Fruit fly (Drosophila melanogaster) whole organism, embryonic: ENCODE measurements around the gene CG31650.
A peak's percentile ranks its signal among the peaks of the same experiment; 100 is the strongest.

Source experiments
- Abd-B ChIP-seq: fragments of 200-800 bp; sonication (Bioruptor generic); optimal IDR thresholded peaks from 2 replicates; lab custom pipeline; 2018; ENCODE audit warnings: missing biosample characterization, mild to moderate bottlenecking, missing genetic modification characterization, moderate library complexity
- Antp ChIP-seq: fragments of 200-800 bp; sonication (Bioruptor generic); optimal IDR thresholded peaks from 3 replicates; lab custom pipeline; 2016; ENCODE audit warnings: missing biosample characterization, missing genetic modification characterization
- CG12391 ChIP-seq: fragments of 200-800 bp; sonication (Bioruptor generic); optimal IDR thresholded peaks from 3 replicates; lab custom pipeline; 2018; ENCODE audit warnings: missing biosample characterization, mild to moderate bottlenecking, missing genetic modification characterization, moderate library complexity
- CG15073 ChIP-seq: fragments of 200-800 bp; sonication (Bioruptor generic); optimal IDR thresholded peaks from 2 replicates; lab custom pipeline; 2016; ENCODE audit warnings: missing biosample characterization, missing genetic modification characterization
- CG15514 ChIP-seq: fragments of 200-800 bp; sonication (Bioruptor generic); optimal IDR thresholded peaks from 3 replicates; lab custom pipeline; 2017; ENCODE audit warnings: missing biosample characterization, missing genetic modification characterization, mild to moderate bottlenecking, moderate library complexity, missing genetic modification reagents
- CG17385 ChIP-seq: fragments of 200-800 bp; sonication (Bioruptor generic); optimal IDR thresholded peaks from 3 replicates; lab custom pipeline; 2018; ENCODE audit warnings: missing biosample characterization, mild to moderate bottlenecking, missing genetic modification characterization
- CG17568 ChIP-seq: fragments of 200-800 bp; sonication (Bioruptor generic); optimal IDR thresholded peaks from 2 replicates; lab custom pipeline; 2018; ENCODE audit warnings: missing biosample characterization, mild to moderate bottlenecking, missing genetic modification characterization, moderate library complexity
- CG2202 ChIP-seq: fragments of 200-800 bp; sonication (Bioruptor generic); optimal IDR thresholded peaks from 2 replicates; lab custom pipeline; 2018; ENCODE audit warnings: missing biosample characterization, mild to moderate bottlenecking, missing genetic modification characterization
- CG32772 ChIP-seq: fragments of 200-800 bp; sonication (Bioruptor generic); IDR thresholded peaks from 2 replicates; pipeline ENCODE4 v1.3.6; 2022; ENCODE audit warnings: missing biosample characterization, missing genetic modification characterization
- CG33557 ChIP-seq: fragments of 200-800 bp; sonication (Bioruptor generic); optimal IDR thresholded peaks from 2 replicates; lab custom pipeline; 2019; ENCODE audit warnings: missing biosample characterization, mild to moderate bottlenecking, missing genetic modification characterization, moderate library complexity
- CG4360 ChIP-seq: fragments of 200-800 bp; sonication (Bioruptor generic); IDR thresholded peaks from 2 replicates; pipeline ENCODE4 v1.3.6; 2022; ENCODE audit warnings: missing biosample characterization, missing genetic modification characterization
- CG7786 ChIP-seq: fragments of 200-800 bp; sonication (Bioruptor generic); optimal IDR thresholded peaks from 2 replicates; lab custom pipeline; 2016; ENCODE audit warnings: missing biosample characterization, missing genetic modification characterization
- CG8359 ChIP-seq: fragments of 200-800 bp; sonication (Bioruptor generic); optimal IDR thresholded peaks from 2 replicates; lab custom pipeline; 2017; ENCODE audit warnings: missing biosample characterization, mild to moderate bottlenecking, missing genetic modification characterization, borderline replicate concordance
- CG8388 ChIP-seq: fragments of 200-800 bp; sonication (Bioruptor generic); optimal IDR thresholded peaks from 2 replicates; lab custom pipeline; 2019; ENCODE audit warnings: missing biosample characterization, mild to moderate bottlenecking, missing genetic modification characterization, moderate library complexity
- CoRest ChIP-seq: fragments of 200-800 bp; sonication (Bioruptor generic); optimal IDR thresholded peaks from 3 replicates; lab custom pipeline; 2018; ENCODE audit warnings: missing biosample characterization, mild to moderate bottlenecking, missing genetic modification characterization, moderate library complexity
- Dad ChIP-seq: fragments of 200-800 bp; sonication (Bioruptor generic); optimal IDR thresholded peaks from 3 replicates; lab custom pipeline; 2016; ENCODE audit warnings: missing biosample characterization, missing genetic modification characterization
- Dbx ChIP-seq: fragments of 200-800 bp; sonication (Bioruptor generic); IDR thresholded peaks from 3 replicates; pipeline ENCODE4 v1.3.6; 2022; ENCODE audit warnings: missing biosample characterization, missing genetic modification characterization
- Dip2 ChIP-seq: fragments of 200-800 bp; sonication (Bioruptor generic); IDR thresholded peaks from 2 replicates; pipeline ENCODE4 v1.3.6; 2022; ENCODE audit warnings: missing biosample characterization, missing genetic modification characterization
- Dip3 ChIP-seq: fragments of 200-800 bp; sonication (Bioruptor generic); optimal IDR thresholded peaks from 3 replicates; lab custom pipeline; 2016; ENCODE audit warnings: missing biosample characterization, missing genetic modification characterization
- Dp ChIP-seq: fragments of 200-800 bp; sonication (Bioruptor generic); optimal IDR thresholded peaks from 2 replicates; lab custom pipeline; 2018; ENCODE audit warnings: missing biosample characterization, mild to moderate bottlenecking, missing genetic modification characterization, moderate library complexity
- GATAe ChIP-seq: fragments of 200-800 bp; sonication (Bioruptor generic); conservative IDR thresholded peaks from 2 replicates; pipeline ENCODE4 v1.3.6; 2022; ENCODE audit warnings: missing biosample characterization, missing genetic modification characterization
- H15 ChIP-seq: fragments of 200-800 bp; sonication (Bioruptor generic); IDR thresholded peaks from 3 replicates; pipeline ENCODE4 v1.3.6; 2022; ENCODE audit warnings: missing biosample characterization, missing genetic modification characterization
- Hr51 ChIP-seq, 2 experiments: fragments of 200-800 bp; sonication (Bioruptor generic); optimal IDR thresholded peaks; 2 replicates in 1 of 2; 3 replicates in 1 of 2; lab custom pipeline; 2016 to 2018; ENCODE audit warnings: missing biosample characterization in 2 of 2, missing genetic modification characterization in 2 of 2, mild to moderate bottlenecking in 1 of 2, moderate library complexity in 1 of 2
- Kr ChIP-seq: fragments of 200-800 bp; sonication (Bioruptor generic); optimal IDR thresholded peaks from 2 replicates; lab custom pipeline; 2017; ENCODE audit warnings: missing biosample characterization, mild to moderate bottlenecking, missing genetic modification characterization
- Lpt ChIP-seq: fragments of >200 bp; optimal IDR thresholded peaks from 2 replicates; lab custom pipeline; 2018; ENCODE audit warnings: missing biosample characterization, missing genetic modification characterization
- NFAT ChIP-seq: fragments of 200-800 bp; sonication (Bioruptor generic); IDR thresholded peaks from 2 replicates; pipeline ENCODE4 v1.3.6; 2022; ENCODE audit warnings: missing biosample characterization, missing genetic modification characterization
- Side ChIP-seq: fragments of 200-800 bp; sonication (Bioruptor generic); optimal IDR thresholded peaks from 2 replicates; lab custom pipeline; 2016; ENCODE audit warnings: missing biosample characterization, missing genetic modification characterization
- Ssrp ChIP-seq: fragments of 200-800 bp; sonication (Bioruptor generic); optimal IDR thresholded peaks from 2 replicates; lab custom pipeline; 2018; ENCODE audit warnings: missing biosample characterization, mild to moderate bottlenecking, missing genetic modification characterization, moderate library complexity
- al ChIP-seq: fragments of 200-800 bp; sonication (Bioruptor generic); IDR thresholded peaks from 2 replicates; pipeline ENCODE4 v1.3.6; 2022; ENCODE audit warnings: missing biosample characterization, missing genetic modification characterization
- aop ChIP-seq: fragments of 200-800 bp; sonication (Bioruptor generic); IDR thresholded peaks from 2 replicates; pipeline ENCODE4 v1.3.6; 2022; ENCODE audit warnings: missing biosample characterization, missing genetic modification characterization
- ap ChIP-seq: fragments of 200-800 bp; sonication (Bioruptor generic); IDR thresholded peaks from 2 replicates; pipeline ENCODE4 v1.3.6; 2022; ENCODE audit warnings: missing biosample characterization, missing genetic modification characterization
- br ChIP-seq: fragments of >200 bp; optimal IDR thresholded peaks from 2 replicates; lab custom pipeline; 2017
- cato ChIP-seq: fragments of 200-800 bp; sonication (Bioruptor generic); optimal IDR thresholded peaks from 2 replicates; lab custom pipeline; 2016; ENCODE audit warnings: missing biosample characterization, missing genetic modification characterization, borderline replicate concordance
- fru ChIP-seq: fragments of >200 bp; optimal IDR thresholded peaks from 2 replicates; lab custom pipeline; 2017
- hkb ChIP-seq, 2 experiments: fragments of 200-800 bp in 1 of 2; fragments of >200 bp in 1 of 2; sonication (Bioruptor generic) in 1 of 2; IDR thresholded peaks in 1 of 2; optimal IDR thresholded peaks in 1 of 2; 2 replicates each; pipeline versions ENCODE4 v1.3.6 to Lab custom; 2017 to 2022; ENCODE audit warnings: missing biosample characterization in 1 of 2, missing genetic modification characterization in 1 of 2
- jigr1 ChIP-seq: fragments of 200-800 bp; sonication (Bioruptor generic); IDR thresholded peaks from 3 replicates; pipeline ENCODE4 v1.3.6; 2022; ENCODE audit warnings: missing biosample characterization, missing genetic modification characterization
- lov ChIP-seq, 2 experiments: fragments of 200-800 bp in 1 of 2; fragments of >200 bp in 1 of 2; sonication (Bioruptor generic) in 1 of 2; IDR thresholded peaks in 1 of 2; optimal IDR thresholded peaks in 1 of 2; 2 replicates in 1 of 2; 3 replicates in 1 of 2; pipeline versions ENCODE4 v1.3.6 to Lab custom; 2017 to 2022; ENCODE audit warnings: missing biosample characterization in 1 of 2, missing genetic modification characterization in 1 of 2
- mld ChIP-seq: fragments of 200-800 bp; sonication (Bioruptor generic); IDR thresholded peaks from 3 replicates; pipeline ENCODE4 v1.3.6; 2022; ENCODE audit warnings: missing biosample characterization, missing genetic modification characterization; ENCODE audit not compliant: partially characterized antibody
- org-1 ChIP-seq: fragments of 200-800 bp; sonication (Bioruptor generic); optimal IDR thresholded peaks from 2 replicates; lab custom pipeline; 2017; ENCODE audit warnings: missing biosample characterization, missing genetic modification characterization
- pzg ChIP-seq: fragments of 200-800 bp; sonication (Bioruptor generic); optimal IDR thresholded peaks from 3 replicates; lab custom pipeline; 2018; ENCODE audit warnings: missing biosample characterization, mild to moderate bottlenecking, missing genetic modification characterization, moderate library complexity
- ssp ChIP-seq: fragments of 200-800 bp; sonication (Bioruptor generic); IDR thresholded peaks from 2 replicates; pipeline ENCODE4 v1.3.6; 2022; ENCODE audit warnings: missing biosample characterization, missing genetic modification characterization
- tin ChIP-seq: fragments of 200-800 bp; sonication (Bioruptor generic); optimal IDR thresholded peaks from 3 replicates; lab custom pipeline; 2016; ENCODE audit warnings: missing biosample characterization, missing genetic modification characterization
- trem ChIP-seq: fragments of 200-800 bp; optimal IDR thresholded peaks from 3 replicates; lab custom pipeline; 2019; ENCODE audit warnings: missing biosample characterization, mild to moderate bottlenecking, missing genetic modification characterization, moderate library complexity
- usp ChIP-seq: fragments of >200 bp; optimal IDR thresholded peaks from 2 replicates; lab custom pipeline; 2017; ENCODE audit warnings: missing biosample characterization, missing genetic modification characterization
- wdn ChIP-seq: fragments of 200-800 bp; sonication (Bioruptor generic); IDR thresholded peaks from 2 replicates; pipeline ENCODE4 v1.3.6; 2022; ENCODE audit warnings: missing biosample characterization, missing genetic modification characterization
- wor ChIP-seq: fragments of 200-800 bp; sonication (Bioruptor generic); IDR thresholded peaks from 2 replicates; pipeline ENCODE4 v1.3.6; 2022; ENCODE audit warnings: missing biosample characterization, missing genetic modification characterization
- yki ChIP-seq: fragments of >200 bp; optimal IDR thresholded peaks from 3 replicates; lab custom pipeline; 2018
- zen ChIP-seq: fragments of 200-800 bp; sonication (Bioruptor generic); optimal IDR thresholded peaks from 3 replicates; lab custom pipeline; 2018; ENCODE audit warnings: missing biosample characterization, mild to moderate bottlenecking, missing genetic modification characterization, moderate library complexity
- zen2 ChIP-seq: fragments of 200-800 bp; sonication (Bioruptor generic); IDR thresholded peaks from 3 replicates; pipeline ENCODE4 v1.3.6; 2022; ENCODE audit warnings: missing biosample characterization, missing genetic modification characterization; ENCODE audit not compliant: partially characterized antibody

The CG31650 gene

DNA sequence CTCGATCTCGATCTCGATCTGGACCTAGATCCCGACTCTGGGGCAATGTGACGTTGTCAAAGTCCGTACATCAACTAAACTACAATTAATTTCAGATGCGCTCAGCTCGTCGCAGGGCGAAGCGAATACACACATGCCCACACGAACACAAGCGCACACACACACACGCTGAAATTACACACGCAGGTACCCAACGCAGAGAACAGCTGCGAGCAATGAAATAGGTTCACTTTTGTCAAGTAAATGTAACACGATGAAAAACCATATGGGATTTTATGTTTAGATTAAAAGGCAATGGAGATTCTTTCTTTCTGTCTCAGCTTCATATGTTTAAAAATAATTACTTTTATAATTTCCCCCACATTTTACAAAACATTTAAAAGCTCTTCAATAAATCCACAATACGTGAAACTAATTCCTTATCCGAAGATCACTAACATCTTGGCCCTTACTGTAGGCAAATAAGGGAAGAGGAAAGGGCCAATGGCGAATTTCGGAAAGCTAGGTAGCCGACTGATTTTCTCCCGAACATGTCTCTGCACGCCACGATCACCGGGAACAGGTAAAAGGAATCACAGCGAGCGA is 44.1 kb downstream of the CG31650 start (continued):
- TF ChIP-seq jigr1 (GFP tag; lab: Robert Waterston, UW) (no peak), CG15514 (GFP tag; lab: Kevin White, UChicago) (peak; percentile 67), zen (tag; lab: Kevin White, UChicago) (peak; percentile 92), aop (GFP tag; lab: Robert Waterston, UW) (no peak; the same call in 1 of the 2 replicates), al (GFP tag; lab: Robert Waterston, UW) (peak; percentile 79), Abd-B (GFP tag; lab: Kevin White, UChicago) (peak; percentile 68), mld (GFP tag; lab: Robert Waterston, UW) (no peak), CG4360 (GFP tag; lab: Robert Waterston, UW) (0 out of 2 replicates have a peak, but pooled peaks have one; percentile 32), Kr (GFP tag; lab: Kevin White, UChicago) (peak; percentile 40), tin (peak; percentile 74), yki (peak; percentile 68), CG15073 (GFP tag; lab: Kevin White, UChicago) (no peak), lov (optimal IDR thresholded peaks at IDR 0.05; lab: Kevin White, UChicago) (no peak), lov (GFP tag; IDR thresholded peaks at IDR 0.05; lab: Robert Waterston, UW) (0 out of 3 replicates have a peak, but pooled peaks have one; percentile 61), H15 (GFP tag; lab: Robert Waterston, UW) (0 out of 3 replicates have a peak, but pooled peaks have one; percentile 45), Antp (GFP tag; lab: Kevin White, UChicago) (peak; percentile 75), GATAe (GFP tag; lab: Robert Waterston, UW) (peak; percentile 29; the same call in 1 of the 2 replicates), fru (no peak), CG33557 (peak; percentile 96), CG12391 (tag; lab: Kevin White, UChicago) (peak; percentile 89), Side (GFP tag; lab: Kevin White, UChicago) (peak; percentile 81), trem (tag; lab: Kevin White, UChicago) (peak; percentile 79), CG7786 (peak; percentile 79), CG8388 (GFP tag; lab: Kevin White, UChicago) (peak; percentile 82), Hr51 (GFP tag; optimal IDR thresholded peaks at IDR 0.05; lab: Kevin White, UChicago) (peak; percentile 23 to 87), CG17385 (GFP tag; lab: Kevin White, UChicago) (peak; percentile 78), CG17568 (GFP tag; lab: Kevin White, UChicago) (peak; percentile 87), CG32772 (peak; percentile 70), org-1 (GFP tag; lab: Kevin White, UChicago) (peak; percentile 78), wdn (GFP tag; lab: Robert Waterston, UW) (peak; percentile 58), CG8359 (peak; percentile 68), wor (GFP tag; lab: Robert Waterston, UW) (peak; percentile 56), Dad (GFP tag; lab: Kevin White, UChicago) (peak; percentile 53), Dbx (GFP tag; lab: Robert Waterston, UW) (peak; percentile 53), usp (GFP tag; lab: Kevin White, UChicago) (no peak), pzg (GFP tag; lab: Kevin White, UChicago) (no peak), ap (GFP tag; lab: Robert Waterston, UW) (peak; percentile 26; the same call in 1 of the 2 replicates), br (no peak), hkb (optimal IDR thresholded peaks at IDR 0.05; lab: Kevin White, UChicago) (no peak), hkb (GFP tag; IDR thresholded peaks at IDR 0.05; lab: Robert Waterston, UW) (peak; percentile 85), zen2 (GFP tag; lab: Robert Waterston, UW) (no peak), Ssrp (tag; lab: Kevin White, UChicago) (peak; percentile 75), Dip3 (GFP tag; lab: Kevin White, UChicago) (peak; percentile 67), cato (GFP tag; lab: Kevin White, UChicago) (peak; percentile 21), Lpt (no peak), Dip2 (GFP tag; lab: Robert Waterston, UW) (no peak), ssp (GFP tag; lab: Robert Waterston, UW) (peak; percentile 35), NFAT (GFP tag; lab: Robert Waterston, UW) (peak; percentile 70), CoRest (tag; lab: Kevin White, UChicago) (peak; percentile 88), CG2202 (tag; lab: Kevin White, UChicago) (peak; percentile 85), Dp (GFP tag; lab: Kevin White, UChicago) (no peak)
